Fruit fly (Drosophila melanogaster) whole organism, embryonic: ENCODE results near the gene Ugt37C2.

Experiments used
- Ada2b ChIP-seq: fragments of 200-800 bp; sonication (Bioruptor generic); IDR thresholded peaks from 2 replicates; pipeline ENCODE4 v1.3.6; 2022; ENCODE audit warnings: missing biosample characterization, missing genetic modification characterization
- Awh ChIP-seq: fragments of 200-800 bp; sonication (Bioruptor generic); IDR thresholded peaks from 2 replicates; pipeline ENCODE4, ENCODE4 v1.3.6; 2022; ENCODE audit warnings: missing biosample characterization, missing genetic modification characterization
- Bdp1 ChIP-seq: fragments of 200-800 bp; sonication (Bioruptor generic); optimal IDR thresholded peaks from 3 replicates; lab custom pipeline; 2016; ENCODE audit warnings: missing biosample characterization, missing genetic modification characterization
- CG10267 ChIP-seq: fragments of 200-800 bp; sonication (Bioruptor generic); optimal IDR thresholded peaks from 2 replicates; lab custom pipeline; 2018; ENCODE audit warnings: missing biosample characterization, mild to moderate bottlenecking, missing genetic modification characterization, moderate library complexity
- CG10321 ChIP-seq: fragments of 200-800 bp; sonication (Bioruptor generic); IDR thresholded peaks from 2 replicates; pipeline ENCODE4 v1.3.6; 2022; ENCODE audit warnings: missing biosample characterization, missing genetic modification characterization
- CG10543 ChIP-seq: fragments of 200-800 bp; sonication (Bioruptor generic); optimal IDR thresholded peaks from 3 replicates; lab custom pipeline; 2017; ENCODE audit warnings: missing biosample characterization, mild to moderate bottlenecking, missing genetic modification characterization, moderate library complexity
- CG10979 ChIP-seq: fragments of 200-800 bp; sonication (Bioruptor generic); optimal IDR thresholded peaks from 2 replicates; lab custom pipeline; 2018; ENCODE audit warnings: missing biosample characterization, mild to moderate bottlenecking, missing genetic modification characterization, moderate library complexity
- CG11723 ChIP-seq: fragments of 200-800 bp; sonication (Bioruptor generic); optimal IDR thresholded peaks from 2 replicates; lab custom pipeline; 2017; ENCODE audit warnings: missing biosample characterization, mild to moderate bottlenecking, missing genetic modification characterization
- CG14441 ChIP-seq: fragments of 200-800 bp; sonication (Bioruptor generic); IDR thresholded peaks from 2 replicates; pipeline ENCODE4 v1.3.6; 2022; ENCODE audit warnings: missing biosample characterization, missing genetic modification characterization
- CG16815 ChIP-seq: fragments of 200-800 bp; sonication (Bioruptor generic); optimal IDR thresholded peaks from 3 replicates; lab custom pipeline; 2017; ENCODE audit warnings: missing biosample characterization, mild to moderate bottlenecking, missing genetic modification characterization
- CG17328 ChIP-seq: fragments of 200-800 bp; sonication (Bioruptor generic); IDR thresholded peaks from 2 replicates; pipeline ENCODE4 v1.3.6; 2022; ENCODE audit warnings: missing biosample characterization, missing genetic modification characterization
- CG17359 ChIP-seq: fragments of 200-800 bp; sonication (Bioruptor generic); optimal IDR thresholded peaks from 3 replicates; lab custom pipeline; 2018; ENCODE audit warnings: missing biosample characterization, mild to moderate bottlenecking, missing genetic modification characterization, moderate library complexity
- CG17802 ChIP-seq: fragments of 200-800 bp; sonication (Bioruptor generic); optimal IDR thresholded peaks from 2 replicates; lab custom pipeline; 2018; ENCODE audit warnings: missing biosample characterization, mild to moderate bottlenecking, missing genetic modification characterization, moderate library complexity
- CG2120 ChIP-seq: fragments of 200-800 bp; sonication (Bioruptor generic); optimal IDR thresholded peaks from 3 replicates; lab custom pipeline; 2016; ENCODE audit warnings: missing biosample characterization, missing genetic modification characterization
- CG30020 ChIP-seq: fragments of 200-800 bp; optimal IDR thresholded peaks from 2 replicates; lab custom pipeline; 2019; ENCODE audit warnings: missing biosample characterization, mild to moderate bottlenecking, missing genetic modification characterization, moderate library complexity
- CG30431 ChIP-seq: fragments of 200-800 bp; sonication (Bioruptor generic); optimal IDR thresholded peaks from 2 replicates; lab custom pipeline; 2017; ENCODE audit warnings: missing biosample characterization, missing genetic modification characterization
- CG31224 ChIP-seq: fragments of 200-800 bp; sonication (Bioruptor generic); IDR thresholded peaks from 2 replicates; pipeline ENCODE4 v1.3.6; 2022; ENCODE audit warnings: missing biosample characterization, missing genetic modification characterization
- CG3163 ChIP-seq: fragments of 200-800 bp; sonication (Bioruptor generic); optimal IDR thresholded peaks from 3 replicates; lab custom pipeline; 2016; ENCODE audit warnings: missing biosample characterization, missing genetic modification characterization
- CG3726 ChIP-seq: fragments of 200-800 bp; sonication (Bioruptor generic); IDR thresholded peaks from 3 replicates; pipeline ENCODE4, ENCODE4 v1.3.6; 2022; ENCODE audit warnings: missing biosample characterization, missing genetic modification characterization
- CG4360 ChIP-seq: fragments of 200-800 bp; sonication (Bioruptor generic); IDR thresholded peaks from 2 replicates; pipeline ENCODE4 v1.3.6; 2022; ENCODE audit warnings: missing biosample characterization, missing genetic modification characterization
- CG6689 ChIP-seq: fragments of 200-800 bp; sonication (Bioruptor generic); IDR thresholded peaks from 2 replicates; pipeline ENCODE4 v1.3.6; 2022; ENCODE audit warnings: missing biosample characterization, missing genetic modification characterization
- CG7271 ChIP-seq: fragments of 200-800 bp; sonication (Bioruptor generic); optimal IDR thresholded peaks from 2 replicates; lab custom pipeline; 2018; ENCODE audit warnings: missing biosample characterization, mild to moderate bottlenecking, missing genetic modification characterization, moderate library complexity
- CG8089 ChIP-seq: fragments of 200-800 bp; sonication (Bioruptor generic); optimal IDR thresholded peaks from 3 replicates; lab custom pipeline; 2016; ENCODE audit warnings: missing biosample characterization, missing genetic modification characterization
- Chrac-16 ChIP-seq: fragments of 200-800 bp; sonication (Bioruptor generic); optimal IDR thresholded peaks from 3 replicates; lab custom pipeline; 2016; ENCODE audit warnings: missing biosample characterization, missing genetic modification characterization
- E2f1 ChIP-seq: fragments of 200-800 bp; sonication (Bioruptor generic); IDR thresholded peaks from 2 replicates; pipeline ENCODE4 v1.3.6; 2022; ENCODE audit warnings: missing biosample characterization, missing genetic modification characterization
- E2f2 ChIP-seq: fragments of 200-800 bp; sonication (Bioruptor generic); IDR thresholded peaks from 2 replicates; pipeline ENCODE4 v1.3.6; 2022; ENCODE audit warnings: missing biosample characterization, missing genetic modification characterization
- Gug ChIP-seq: fragments of 200-800 bp; sonication (Bioruptor generic); IDR thresholded peaks from 4 replicates; pipeline ENCODE4 v1.3.6; 2022; ENCODE audit warnings: missing biosample characterization, missing genetic modification characterization
- Hr39 ChIP-seq: fragments of >200 bp; optimal IDR thresholded peaks from 2 replicates; lab custom pipeline; 2017
- Lhr ChIP-seq: fragments of 200-800 bp; sonication (Bioruptor generic); optimal IDR thresholded peaks from 3 replicates; lab custom pipeline; 2017; ENCODE audit warnings: mild to moderate bottlenecking, missing biosample characterization, missing genetic modification reagents, missing genetic modification characterization
- Mad ChIP-seq: fragments of 200-800 bp; sonication (Bioruptor generic); optimal IDR thresholded peaks from 2 replicates; lab custom pipeline; 2016; ENCODE audit warnings: missing biosample characterization, missing genetic modification characterization
- Oaz ChIP-seq: fragments of 200-800 bp; sonication (Bioruptor generic); IDR thresholded peaks from 2 replicates; pipeline ENCODE4 v1.3.6; 2022; ENCODE audit warnings: missing biosample characterization, missing genetic modification characterization
- Optix ChIP-seq: fragments of 200-800 bp; sonication (Bioruptor generic); IDR thresholded peaks from 3 replicates; pipeline ENCODE4 v1.3.6; 2022; ENCODE audit warnings: missing biosample characterization, missing genetic modification characterization
- Taf1 ChIP-seq: fragments of 200-800 bp; sonication (Bioruptor generic); IDR thresholded peaks from 2 replicates; pipeline ENCODE4 v1.3.6; 2022; ENCODE audit warnings: missing biosample characterization, missing genetic modification characterization
- btn ChIP-seq: fragments of 200-800 bp; sonication (Bioruptor generic); optimal IDR thresholded peaks from 2 replicates; lab custom pipeline; 2016; ENCODE audit warnings: missing biosample characterization, missing genetic modification characterization
- esg ChIP-seq: fragments of 200-800 bp; sonication (Bioruptor generic); conservative IDR thresholded peaks from 2 replicates; pipeline ENCODE4 v1.3.6; 2022; ENCODE audit warnings: missing biosample characterization, missing genetic modification characterization
- gce ChIP-seq: fragments of 200-800 bp; sonication (Bioruptor generic); IDR thresholded peaks from 3 replicates; pipeline ENCODE4 v1.3.6; 2022; ENCODE audit warnings: missing biosample characterization, missing genetic modification characterization
- gro ChIP-seq: fragments of 200-800 bp; sonication (Bioruptor generic); optimal IDR thresholded peaks from 2 replicates; lab custom pipeline; 2016; ENCODE audit warnings: missing biosample characterization, missing genetic modification characterization
- hb ChIP-seq: fragments of 200-800 bp; sonication (Bioruptor generic); IDR thresholded peaks from 3 replicates; pipeline ENCODE4 v1.3.6; 2022; ENCODE audit warnings: missing biosample characterization, missing genetic modification characterization; ENCODE audit not compliant: partially characterized antibody
- jing ChIP-seq: fragments of 200-800 bp; sonication (Bioruptor generic); optimal IDR thresholded peaks from 2 replicates; lab custom pipeline; 2018; ENCODE audit warnings: missing biosample characterization, mild to moderate bottlenecking, missing genetic modification characterization
- ken ChIP-seq: fragments of 200-800 bp; sonication (Bioruptor generic); IDR thresholded peaks from 3 replicates; pipeline ENCODE4 v1.3.6; 2022; ENCODE audit warnings: missing biosample characterization, missing genetic modification characterization
- knrl ChIP-seq: fragments of 200-800 bp; sonication (Bioruptor generic); IDR thresholded peaks from 3 replicates; pipeline ENCODE4 v1.3.6; 2022; ENCODE audit warnings: missing biosample characterization, missing genetic modification characterization; ENCODE audit not compliant: partially characterized antibody
- lab ChIP-seq: fragments of 200-800 bp; sonication (Bioruptor generic); optimal IDR thresholded peaks from 3 replicates; lab custom pipeline; 2017; ENCODE audit warnings: missing biosample characterization, missing genetic modification characterization, mild to moderate bottlenecking, moderate library complexity, missing genetic modification reagents
- mld ChIP-seq: fragments of 200-800 bp; sonication (Bioruptor generic); IDR thresholded peaks from 3 replicates; pipeline ENCODE4 v1.3.6; 2022; ENCODE audit warnings: missing biosample characterization, missing genetic modification characterization; ENCODE audit not compliant: partially characterized antibody
- nau ChIP-seq: fragments of 200-800 bp; sonication (Bioruptor generic); optimal IDR thresholded peaks from 3 replicates; lab custom pipeline; 2017; ENCODE audit warnings: missing biosample characterization, mild to moderate bottlenecking, missing genetic modification characterization, missing genetic modification reagents
- oc ChIP-seq: fragments of 200-800 bp; sonication (Bioruptor generic); optimal IDR thresholded peaks from 2 replicates; lab custom pipeline; 2018; ENCODE audit warnings: missing biosample characterization, mild to moderate bottlenecking, missing genetic modification characterization, moderate library complexity
- pum ChIP-seq: fragments of 200-800 bp; sonication (Bioruptor generic); optimal IDR thresholded peaks from 2 replicates; lab custom pipeline; 2016; ENCODE audit warnings: missing biosample characterization, missing genetic modification characterization
- repo ChIP-seq: fragments of 200-800 bp; sonication (Bioruptor generic); optimal IDR thresholded peaks from 2 replicates; lab custom pipeline; 2016; ENCODE audit warnings: missing biosample characterization, missing genetic modification characterization
- rib ChIP-seq: fragments of 200-800 bp; sonication (Bioruptor generic); IDR thresholded peaks from 2 replicates; pipeline ENCODE4 v1.3.6; 2022; ENCODE audit warnings: missing biosample characterization, missing genetic modification characterization
- scrt ChIP-seq: fragments of 200-800 bp; sonication (Bioruptor generic); optimal IDR thresholded peaks from 2 replicates; lab custom pipeline; 2018; ENCODE audit warnings: missing biosample characterization, mild to moderate bottlenecking, missing genetic modification characterization, moderate library complexity
- sug ChIP-seq: fragments of 200-800 bp; optimal IDR thresholded peaks from 2 replicates; lab custom pipeline; 2019; ENCODE audit warnings: missing biosample characterization, mild to moderate bottlenecking, missing genetic modification characterization, moderate library complexity
- tio ChIP-seq: fragments of 200-800 bp; sonication (Bioruptor generic); optimal IDR thresholded peaks from 2 replicates; lab custom pipeline; 2017; ENCODE audit warnings: missing biosample characterization, missing genetic modification characterization, inconsistent platforms
- twi ChIP-seq: fragments of 200-800 bp; optimal IDR thresholded peaks from 2 replicates; lab custom pipeline; 2019; ENCODE audit warnings: missing biosample characterization, mild to moderate bottlenecking, missing genetic modification characterization, moderate library complexity
- wor ChIP-seq: fragments of 200-800 bp; sonication (Bioruptor generic); IDR thresholded peaks from 2 replicates; pipeline ENCODE4 v1.3.6; 2022; ENCODE audit warnings: missing biosample characterization, missing genetic modification characterization

The Ugt37C2 gene

dm6 chr2L:16793970-16794369 lies at the start of gene Ugt37C2:
Gene Ugt37C2, plus strand, starts transcription at chr2L:16794211.
- TF ChIP-seq mld (GFP tag; lab: Robert Waterston, UW) (no peak), CG7271 (tag; lab: Kevin White, UChicago) (no peak), CG3726 (no peak), jing (GFP tag; lab: Kevin White, UChicago) (no peak), Hr39 (lab: Kevin White, UChicago) (no peak), Awh (GFP tag; lab: Robert Waterston, UW) (no peak), Oaz (GFP tag; lab: Robert Waterston, UW) (no peak), CG10543 (GFP tag; lab: Kevin White, UChicago) (no peak), CG4360 (GFP tag; lab: Robert Waterston, UW) (no peak), CG8089 (GFP tag; lab: Kevin White, UChicago) (no peak), E2f2 (no peak), gce (GFP tag; lab: Robert Waterston, UW) (no peak), CG11723 (GFP tag; lab: Kevin White, UChicago) (no peak), CG16815 (GFP tag; lab: Kevin White, UChicago) (no peak), CG31224 (GFP tag; lab: Robert Waterston, UW) (no peak), CG17359 (tag; lab: Kevin White, UChicago) (no peak), Chrac-16 (GFP tag; lab: Kevin White, UChicago) (no peak), wor (GFP tag; lab: Robert Waterston, UW) (no peak), btn (GFP tag; lab: Kevin White, UChicago) (no peak), CG14441 (GFP tag; lab: Robert Waterston, UW) (no peak), rib (GFP tag; lab: Robert Waterston, UW) (no peak), CG17802 (tag; lab: Kevin White, UChicago) (no peak), nau (no peak), pum (GFP tag; lab: Kevin White, UChicago) (no peak), Optix (GFP tag; lab: Robert Waterston, UW) (no peak), Gug (GFP tag; lab: Robert Waterston, UW) (no peak), E2f1 (GFP tag; lab: Robert Waterston, UW) (no peak), CG6689 (GFP tag; lab: Robert Waterston, UW) (no peak), CG10321 (GFP tag; lab: Robert Waterston, UW) (no peak), twi (no peak), esg (GFP tag; lab: Robert Waterston, UW) (no peak), CG10979 (tag; lab: Kevin White, UChicago) (no peak), CG30020 (tag; lab: Kevin White, UChicago) (no peak), Bdp1 (GFP tag; lab: Kevin White, UChicago) (no peak), Ada2b (GFP tag; lab: Robert Waterston, UW) (no peak), hb (GFP tag; lab: Robert Waterston, UW) (no peak), tio (GFP tag; lab: Kevin White, UChicago) (no peak), gro (no peak), lab (GFP tag; lab: Kevin White, UChicago) (peak; percentile 27), scrt (GFP tag; lab: Kevin White, UChicago) (no peak), Mad (GFP tag; lab: Kevin White, UChicago) (no peak), CG10267 (tag; lab: Kevin White, UChicago) (no peak), repo (GFP tag; lab: Kevin White, UChicago) (no peak), CG30431 (GFP tag; lab: Kevin White, UChicago) (no peak), Lhr (no peak), CG2120 (GFP tag; lab: Kevin White, UChicago) (no peak), knrl (GFP tag; lab: Robert Waterston, UW) (no peak), CG17328 (GFP tag; lab: Robert Waterston, UW) (no peak), Taf1 (GFP tag; lab: Robert Waterston, UW) (no peak), CG3163 (GFP tag; lab: Kevin White, UChicago) (peak; percentile 94), oc (tag; lab: Kevin White, UChicago) (no peak), ken (GFP tag; lab: Robert Waterston, UW) (0 out of 3 replicates have a peak, but pooled peaks have one; percentile 3), sug (peak; percentile 16)
